Fruit fly (Drosophila melanogaster) whole organism, embryonic: ENCODE measurements around the gene mia.

Source experiments
- Ada2b ChIP-seq: fragments of 200-800 bp; sonication (Bioruptor generic); IDR thresholded peaks from 2 replicates; pipeline ENCODE4 v1.3.6; 2022; ENCODE audit warnings: missing biosample characterization, missing genetic modification characterization
- Adf1 ChIP-seq: fragments of 200-800 bp; sonication (Bioruptor generic); IDR thresholded peaks from 2 replicates; pipeline ENCODE4 v1.3.6; 2022; ENCODE audit warnings: missing biosample characterization, missing genetic modification characterization
- Atf6 ChIP-seq: fragments of 200-800 bp; sonication (Bioruptor generic); IDR thresholded peaks from 2 replicates; pipeline ENCODE4 v1.3.6; 2022; ENCODE audit warnings: missing biosample characterization, missing genetic modification characterization
- CG10209 ChIP-seq: fragments of 200-800 bp; sonication (Bioruptor generic); optimal IDR thresholded peaks from 3 replicates; lab custom pipeline; 2017; ENCODE audit warnings: missing biosample characterization, mild to moderate bottlenecking, missing genetic modification characterization, missing genetic modification reagents
- CG12299 ChIP-seq: fragments of 200-800 bp; sonication (Bioruptor generic); optimal IDR thresholded peaks from 2 replicates; lab custom pipeline; 2018; ENCODE audit warnings: missing biosample characterization, mild to moderate bottlenecking, missing genetic modification characterization
- CG13624 ChIP-seq: fragments of 200-800 bp; sonication (Bioruptor generic); optimal IDR thresholded peaks from 2 replicates; lab custom pipeline; 2016; ENCODE audit warnings: missing biosample characterization, missing genetic modification characterization
- CG13775 ChIP-seq: fragments of 200-800 bp; sonication (Bioruptor generic); optimal IDR thresholded peaks from 3 replicates; lab custom pipeline; 2017; ENCODE audit warnings: missing biosample characterization, mild to moderate bottlenecking, missing genetic modification characterization
- CG14050 ChIP-seq: fragments of 200-800 bp; sonication (Bioruptor generic); IDR thresholded peaks from 3 replicates; pipeline ENCODE4 v1.3.6; 2022; ENCODE audit warnings: missing biosample characterization, missing genetic modification characterization
- CG14965 ChIP-seq: fragments of 200-800 bp; sonication (Bioruptor generic); optimal IDR thresholded peaks from 2 replicates; lab custom pipeline; 2016; ENCODE audit warnings: missing biosample characterization, missing genetic modification characterization, borderline replicate concordance
- CG16813 ChIP-seq: fragments of 200-800 bp; sonication (Bioruptor generic); IDR thresholded peaks from 3 replicates; pipeline ENCODE4 v1.3.6; 2022; ENCODE audit warnings: missing biosample characterization, missing genetic modification characterization; ENCODE audit not compliant: partially characterized antibody
- CG17385 ChIP-seq: fragments of 200-800 bp; sonication (Bioruptor generic); optimal IDR thresholded peaks from 3 replicates; lab custom pipeline; 2018; ENCODE audit warnings: missing biosample characterization, mild to moderate bottlenecking, missing genetic modification characterization
- CG2202 ChIP-seq: fragments of 200-800 bp; sonication (Bioruptor generic); optimal IDR thresholded peaks from 2 replicates; lab custom pipeline; 2018; ENCODE audit warnings: missing biosample characterization, mild to moderate bottlenecking, missing genetic modification characterization
- CG2712 ChIP-seq: fragments of 200-800 bp; optimal IDR thresholded peaks from 3 replicates; lab custom pipeline; 2019; ENCODE audit warnings: missing biosample characterization, mild to moderate bottlenecking, missing genetic modification characterization, moderate library complexity
- CG3163 ChIP-seq: fragments of 200-800 bp; sonication (Bioruptor generic); optimal IDR thresholded peaks from 3 replicates; lab custom pipeline; 2016; ENCODE audit warnings: missing biosample characterization, missing genetic modification characterization
- CG33213 ChIP-seq: fragments of 200-800 bp; sonication (Bioruptor generic); optimal IDR thresholded peaks from 3 replicates; lab custom pipeline; 2016; ENCODE audit warnings: missing biosample characterization, missing genetic modification characterization
- CG4282 ChIP-seq: fragments of 200-800 bp; sonication (Bioruptor generic); optimal IDR thresholded peaks from 2 replicates; lab custom pipeline; 2016; ENCODE audit warnings: missing biosample characterization, missing genetic modification characterization
- CG4424 ChIP-seq: fragments of 200-800 bp; sonication (Bioruptor generic); optimal IDR thresholded peaks from 3 replicates; lab custom pipeline; 2016; ENCODE audit warnings: missing biosample characterization, missing genetic modification characterization
- CG6254 ChIP-seq: fragments of 200-800 bp; sonication (Bioruptor generic); optimal IDR thresholded peaks from 3 replicates; lab custom pipeline; 2017; ENCODE audit warnings: mild to moderate bottlenecking, missing biosample characterization, missing genetic modification reagents, missing genetic modification characterization
- CG6689 ChIP-seq: fragments of 200-800 bp; sonication (Bioruptor generic); IDR thresholded peaks from 2 replicates; pipeline ENCODE4 v1.3.6; 2022; ENCODE audit warnings: missing biosample characterization, missing genetic modification characterization
- CG7745 ChIP-seq: fragments of 200-800 bp; sonication (Bioruptor generic); optimal IDR thresholded peaks from 2 replicates; lab custom pipeline; 2018; ENCODE audit warnings: missing biosample characterization, mild to moderate bottlenecking, missing genetic modification characterization, moderate library complexity
- CG7928 ChIP-seq: fragments of 200-800 bp; sonication (Bioruptor generic); optimal IDR thresholded peaks from 2 replicates; lab custom pipeline; 2017; ENCODE audit warnings: missing biosample characterization, mild to moderate bottlenecking, missing genetic modification characterization
- CG8388 ChIP-seq: fragments of 200-800 bp; sonication (Bioruptor generic); optimal IDR thresholded peaks from 2 replicates; lab custom pipeline; 2019; ENCODE audit warnings: missing biosample characterization, mild to moderate bottlenecking, missing genetic modification characterization, moderate library complexity
- Dek ChIP-seq: fragments of 200-800 bp; sonication (Bioruptor generic); optimal IDR thresholded peaks from 3 replicates; lab custom pipeline; 2019; ENCODE audit warnings: missing biosample characterization, mild to moderate bottlenecking, missing genetic modification characterization, moderate library complexity
- Gug ChIP-seq: fragments of 200-800 bp; sonication (Bioruptor generic); IDR thresholded peaks from 4 replicates; pipeline ENCODE4 v1.3.6; 2022; ENCODE audit warnings: missing biosample characterization, missing genetic modification characterization
- HLH54F ChIP-seq: fragments of 200-800 bp; sonication (Bioruptor generic); optimal IDR thresholded peaks from 3 replicates; lab custom pipeline; 2016; ENCODE audit warnings: missing biosample characterization, missing genetic modification characterization
- HLHmδ ChIP-seq: fragments of 200-800 bp; sonication (Bioruptor generic); optimal IDR thresholded peaks from 2 replicates; lab custom pipeline; 2018; ENCODE audit warnings: missing biosample characterization, mild to moderate bottlenecking, missing genetic modification characterization, moderate library complexity
- Hand ChIP-seq: fragments of 200-800 bp; sonication (Bioruptor generic); optimal IDR thresholded peaks from 2 replicates; lab custom pipeline; 2017; ENCODE audit warnings: mild to moderate bottlenecking, missing biosample characterization, missing genetic modification reagents, missing genetic modification characterization
- MBD-R2 ChIP-seq: fragments of 200-800 bp; sonication (Bioruptor generic); IDR thresholded peaks from 2 replicates; pipeline ENCODE4 v1.3.6; 2022; ENCODE audit warnings: missing biosample characterization, missing genetic modification characterization
- Med ChIP-seq: fragments of 200-800 bp; sonication (Bioruptor generic); peaks from one replicate; lab custom pipeline; 2016; ENCODE audit warnings: missing biosample characterization, missing genetic modification characterization, mild to moderate bottlenecking, inconsistent platforms, moderate library complexity
- Mes4 ChIP-seq: fragments of 200-800 bp; sonication (Bioruptor generic); optimal IDR thresholded peaks from 2 replicates; lab custom pipeline; 2016; ENCODE audit warnings: missing biosample characterization, missing genetic modification characterization
- Taf1 ChIP-seq: fragments of 200-800 bp; sonication (Bioruptor generic); IDR thresholded peaks from 2 replicates; pipeline ENCODE4 v1.3.6; 2022; ENCODE audit warnings: missing biosample characterization, missing genetic modification characterization
- YL-1 ChIP-seq: fragments of 200-800 bp; sonication (Bioruptor generic); optimal IDR thresholded peaks from 3 replicates; lab custom pipeline; 2017; ENCODE audit warnings: missing biosample characterization, mild to moderate bottlenecking, missing genetic modification characterization
- amos ChIP-seq: fragments of 200-800 bp; sonication (Bioruptor generic); IDR thresholded peaks from 2 replicates; pipeline ENCODE4 v1.3.6; 2022; ENCODE audit warnings: missing biosample characterization, missing genetic modification characterization; ENCODE audit not compliant: partially characterized antibody
- bab2 ChIP-seq: fragments of 200-800 bp; sonication (Bioruptor generic); optimal IDR thresholded peaks from 2 replicates; lab custom pipeline; 2016; ENCODE audit warnings: missing biosample characterization, missing genetic modification characterization
- caup ChIP-seq: fragments of 200-800 bp; sonication (Bioruptor generic); optimal IDR thresholded peaks from 3 replicates; lab custom pipeline; 2017; ENCODE audit warnings: missing biosample characterization, mild to moderate bottlenecking, missing genetic modification characterization, moderate library complexity; ENCODE audit not compliant: severe bottlenecking
- fd102C ChIP-seq: fragments of 200-800 bp; sonication (Bioruptor generic); optimal IDR thresholded peaks from 2 replicates; lab custom pipeline; 2018; ENCODE audit warnings: missing biosample characterization, mild to moderate bottlenecking, missing genetic modification characterization, moderate library complexity
- gcm ChIP-seq: fragments of 200-800 bp; sonication (Bioruptor generic); optimal IDR thresholded peaks from 2 replicates; lab custom pipeline; 2019; ENCODE audit warnings: missing biosample characterization, mild to moderate bottlenecking, missing genetic modification characterization, moderate library complexity
- gsb-n ChIP-seq: fragments of 200-800 bp; sonication (Bioruptor generic); optimal IDR thresholded peaks from 3 replicates; lab custom pipeline; 2018; ENCODE audit warnings: missing biosample characterization, mild to moderate bottlenecking, missing genetic modification characterization
- ind ChIP-seq: fragments of 200-800 bp; sonication (Bioruptor generic); optimal IDR thresholded peaks from 3 replicates; lab custom pipeline; 2016; ENCODE audit warnings: missing biosample characterization, missing genetic modification characterization
- knrl ChIP-seq: fragments of 200-800 bp; sonication (Bioruptor generic); IDR thresholded peaks from 3 replicates; pipeline ENCODE4 v1.3.6; 2022; ENCODE audit warnings: missing biosample characterization, missing genetic modification characterization; ENCODE audit not compliant: partially characterized antibody
- psq ChIP-seq: fragments of 200-800 bp; sonication (Bioruptor generic); optimal IDR thresholded peaks from 2 replicates; lab custom pipeline; 2017; ENCODE audit warnings: missing biosample characterization, missing genetic modification characterization
- salm ChIP-seq: fragments of 200-800 bp; sonication (Bioruptor generic); optimal IDR thresholded peaks from 2 replicates; lab custom pipeline; 2018; ENCODE audit warnings: missing biosample characterization, mild to moderate bottlenecking, missing genetic modification characterization
- sens ChIP-seq: fragments of 200-800 bp; sonication (Bioruptor generic); peaks from one replicate; lab custom pipeline; 2016; ENCODE audit warnings: missing biosample characterization, missing genetic modification characterization
- slou ChIP-seq: fragments of 200-800 bp; sonication (Bioruptor generic); optimal IDR thresholded peaks from 3 replicates; lab custom pipeline; 2016; ENCODE audit warnings: missing biosample characterization, missing genetic modification characterization
- so ChIP-seq: fragments of 200-800 bp; sonication (Bioruptor generic); IDR thresholded peaks from 3 replicates; pipeline ENCODE4 v1.3.6; 2022; ENCODE audit warnings: missing biosample characterization, missing genetic modification characterization
- sob ChIP-seq: fragments of 200-800 bp; sonication (Bioruptor generic); IDR thresholded peaks from 2 replicates; pipeline ENCODE4 v1.3.6; 2022; ENCODE audit warnings: missing biosample characterization, missing genetic modification characterization
- sug ChIP-seq: fragments of 200-800 bp; optimal IDR thresholded peaks from 2 replicates; lab custom pipeline; 2019; ENCODE audit warnings: missing biosample characterization, mild to moderate bottlenecking, missing genetic modification characterization, moderate library complexity
- ttk ChIP-seq: fragments of 200-800 bp; sonication (Bioruptor generic); IDR thresholded peaks from 2 replicates; pipeline ENCODE4 v2.1.2; 2022; ENCODE audit warnings: missing biosample characterization, missing genetic modification characterization
- usp ChIP-seq: fragments of >200 bp; optimal IDR thresholded peaks from 2 replicates; lab custom pipeline; 2017; ENCODE audit warnings: missing biosample characterization, missing genetic modification characterization
- wor ChIP-seq: fragments of 200-800 bp; sonication (Bioruptor generic); IDR thresholded peaks from 2 replicates; pipeline ENCODE4 v1.3.6; 2022; ENCODE audit warnings: missing biosample characterization, missing genetic modification characterization

Gene mia

DNA sequence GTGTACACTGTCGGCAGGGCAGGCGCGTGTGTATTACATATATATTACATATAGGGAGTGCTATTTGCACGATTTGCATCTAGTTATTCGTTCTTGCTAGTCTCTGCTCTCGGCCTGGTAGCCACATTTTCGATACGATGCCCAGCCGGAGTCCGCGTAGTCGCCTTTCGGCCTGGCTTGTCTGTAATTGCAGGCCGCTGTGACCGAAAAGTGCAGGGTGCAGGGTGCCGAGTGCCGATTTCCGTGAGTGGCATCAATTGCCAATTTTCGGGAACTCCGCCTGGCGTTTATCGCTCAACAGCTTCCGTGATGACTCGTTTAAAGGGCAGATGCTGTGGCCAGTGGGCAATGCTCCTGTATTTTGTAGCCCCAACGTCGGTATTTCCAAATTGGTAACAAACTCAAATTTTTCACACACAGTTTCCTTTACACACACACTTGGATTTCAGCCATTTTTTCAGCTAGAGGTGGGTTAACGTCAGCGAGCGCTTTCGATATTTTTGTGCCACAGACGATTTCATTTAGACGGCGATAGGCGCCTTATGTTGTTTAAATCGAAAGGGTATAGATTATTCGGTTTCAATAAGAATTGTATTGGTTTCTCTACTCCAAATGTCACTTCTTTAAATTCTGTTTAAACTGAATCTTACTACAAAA lies 37.0 kb upstream of the mia start, which contains the start of gene CG2926 (continued):
- TF ChIP-seq psq (GFP tag; lab: Kevin White, UChicago): no peak
- TF ChIP-seq gsb-n (tag; lab: Kevin White, UChicago): no peak
- peak; percentile 15 for TF ChIP-seq CG4282 (GFP tag; lab: Kevin White, UChicago)
- TF ChIP-seq sug (tag; lab: Kevin White, UChicago): no peak
- peak; percentile 58 for TF ChIP-seq Atf6 (GFP tag; lab: Robert Waterston, UW)
- 0 out of 2 replicates have a peak, but pooled peaks have one; percentile 5 for TF ChIP-seq ttk (GFP tag; lab: Robert Waterston, UW)
- peak; percentile 93 for TF ChIP-seq amos (GFP tag; lab: Robert Waterston, UW)
- TF ChIP-seq CG14050 (GFP tag; lab: Robert Waterston, UW): no peak
- no peak for TF ChIP-seq CG2712 (tag; lab: Kevin White, UChicago)
- TF ChIP-seq CG10209 (GFP tag; lab: Kevin White, UChicago): no peak
- TF ChIP-seq so (GFP tag; lab: Robert Waterston, UW): no peak
- TF ChIP-seq CG13775: no peak
- peak; percentile 9 for TF ChIP-seq caup (GFP tag; lab: Kevin White, UChicago)
- no peak for TF ChIP-seq fd102C (GFP tag; lab: Kevin White, UChicago)
- peak; percentile 40 for TF ChIP-seq CG33213 (GFP tag; lab: Kevin White, UChicago)
- TF ChIP-seq Gug (GFP tag; lab: Robert Waterston, UW): peak; percentile 75; the same call in 2 of the 4 replicates
- no peak for TF ChIP-seq CG6689 (GFP tag; lab: Robert Waterston, UW)
- no peak for TF ChIP-seq CG12299
- no peak for TF ChIP-seq wor (GFP tag; lab: Robert Waterston, UW)
- TF ChIP-seq Ada2b (GFP tag; lab: Robert Waterston, UW): 0 out of 2 replicates have a peak, but pooled peaks have one; percentile 5
- no peak for TF ChIP-seq CG17385 (GFP tag; lab: Kevin White, UChicago)
- TF ChIP-seq bab2 (GFP tag; lab: Kevin White, UChicago): no peak
- peak; percentile 40 for TF ChIP-seq CG13624 (GFP tag; lab: Kevin White, UChicago)
- peak; percentile 54 for TF ChIP-seq CG6254 (GFP tag; lab: Kevin White, UChicago)
- peak; percentile 46 for TF ChIP-seq HLH54F (GFP tag; lab: Kevin White, UChicago)
- peak; percentile 31 for TF ChIP-seq CG3163 (GFP tag; lab: Kevin White, UChicago)
- peak; percentile 92 for TF ChIP-seq Med
- peak; percentile 88 for TF ChIP-seq CG16813
- TF ChIP-seq CG2202 (tag; lab: Kevin White, UChicago): no peak
- peak; percentile 87 for TF ChIP-seq MBD-R2 (GFP tag; lab: Robert Waterston, UW)
- no peak for TF ChIP-seq Dek (tag; lab: Kevin White, UChicago)
- TF ChIP-seq Taf1 (GFP tag; lab: Robert Waterston, UW): no peak
- TF ChIP-seq sens: no peak
- no peak for TF ChIP-seq CG7745
- TF ChIP-seq gcm (GFP tag; lab: Kevin White, UChicago): no peak
- TF ChIP-seq slou (GFP tag; lab: Kevin White, UChicago): peak; percentile 16
- no peak for TF ChIP-seq CG4424
- peak; percentile 6 for TF ChIP-seq CG7928 (GFP tag; lab: Kevin White, UChicago)
- TF ChIP-seq ind (GFP tag; lab: Kevin White, UChicago): no peak
- TF ChIP-seq CG14965 (GFP tag; lab: Kevin White, UChicago): no peak
- TF ChIP-seq usp (GFP tag; lab: Kevin White, UChicago): no peak
- TF ChIP-seq HLHmδ (GFP tag; lab: Kevin White, UChicago): no peak
- peak; percentile 55; the same call in 1 of the 2 replicates for TF ChIP-seq sob
- peak; percentile 86 for TF ChIP-seq YL-1 (GFP tag; lab: Kevin White, UChicago)
- TF ChIP-seq Hand: no peak
- no peak for TF ChIP-seq Adf1 (GFP tag; lab: Robert Waterston, UW)
- TF ChIP-seq Mes4: no peak
- no peak for TF ChIP-seq salm (tag; lab: Kevin White, UChicago)
- TF ChIP-seq CG8388 (GFP tag; lab: Kevin White, UChicago): no peak
- peak; percentile 89 for TF ChIP-seq knrl (GFP tag; lab: Robert Waterston, UW)
